Worm (Caenorhabditis elegans): Measurements from ENCODE around the gene spp-30.

DNA sequence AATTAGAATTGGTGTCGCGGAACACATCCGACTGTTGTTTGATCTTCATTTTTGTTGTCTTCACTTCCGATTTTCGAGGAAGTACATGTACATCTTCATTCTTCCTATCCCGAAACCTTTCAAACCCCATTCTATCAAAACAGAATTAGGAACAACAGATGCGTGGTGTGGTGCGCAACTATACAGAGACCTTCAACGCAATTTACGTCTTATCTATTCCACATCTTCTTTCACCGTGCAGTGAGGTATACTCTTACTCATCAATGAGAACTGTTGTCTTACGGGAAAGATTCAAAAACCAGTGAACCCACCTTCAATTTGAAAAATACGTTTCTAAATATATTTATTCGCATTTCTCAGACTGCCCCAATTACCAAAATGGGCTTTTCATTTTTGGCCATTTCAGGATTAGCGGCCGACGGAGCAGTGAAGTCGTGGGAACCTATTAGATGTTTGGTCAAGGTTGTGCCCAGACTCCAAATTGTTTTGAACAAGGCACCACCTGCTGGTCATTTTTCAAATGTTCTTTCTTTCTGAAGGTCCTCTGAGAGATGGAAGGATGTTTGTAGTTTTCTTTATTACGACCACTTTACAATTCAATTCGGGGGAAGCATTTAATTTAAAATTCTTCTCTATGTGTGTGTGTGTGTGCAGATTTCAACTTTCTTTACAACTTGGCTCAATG lies 21.5 kb downstream of the spp-30 start:
- TF ChIP-seq M03D4.4 (tag; optimal IDR thresholded peaks at IDR 0.05) (peak; percentile 19), unc-62 (GFP tag; optimal IDR thresholded peaks at IDR 0.05) (peak; percentile 33), pha-4 (tag; optimal IDR thresholded peaks at IDR 0.05) (no peak), nhr-237 (tag; optimal IDR thresholded peaks at IDR 0.05) (no peak), sptf-1 (tag; optimal IDR thresholded peaks at IDR 0.05) (no peak), unc-39 (tag; optimal IDR thresholded peaks at IDR 0.05) (no peak), blmp-1 (tag; optimal IDR thresholded peaks at IDR 0.05) (no peak), cnd-1 (tag; optimal IDR thresholded peaks at IDR 0.05) (no peak), ztf-11 (tag; optimal IDR thresholded peaks at IDR 0.05) (no peak), elt-1 (tag; optimal IDR thresholded peaks at IDR 0.05; ENCODE audit: borderline replicate concordance, insufficient read depth) (peak; percentile 55), lin-13 (tag; optimal IDR thresholded peaks at IDR 0.05) (no peak), mep-1 (tag; optimal IDR thresholded peaks at IDR 0.05) (no peak), ceh-83 (GFP tag; optimal IDR thresholded peaks at IDR 0.05) (no peak)

All from whole organism, mixed stage, embryonic.